Fruit fly (Drosophila melanogaster): Measurements from ENCODE around the gene CecA1.

The CecA1 gene

dm6 chr3R:30258298-30258990 lies 47.8 kb downstream of the CecA1 start:
- TF ChIP-seq dsf (GFP tag; optimal IDR thresholded peaks at IDR 0.05; ENCODE audit: borderline replicate concordance) (peak; percentile 8), foxo (GFP tag; optimal IDR thresholded peaks at IDR 0.05) (peak; percentile 11 to 93), Vsx2 (GFP tag; optimal IDR thresholded peaks at IDR 0.05; ENCODE audit: partially characterized antibody) (no peak), dmrt93B (GFP tag; optimal IDR thresholded peaks at IDR 0.05) (peak; percentile 52), pan (optimal IDR thresholded peaks at IDR 0.05) (no peak), OdsH (GFP tag; optimal IDR thresholded peaks at IDR 0.05) (peak; percentile 84), CG9705 (GFP tag; optimal IDR thresholded peaks at IDR 0.05) (peak; percentile 50), dl (GFP tag; optimal IDR thresholded peaks at IDR 0.05; ENCODE audit: insufficient read depth in 1 of 2, partially characterized antibody in 2 of 2) (no peak), sage (GFP tag; optimal IDR thresholded peaks at IDR 0.05) (peak; percentile 26), sv (GFP tag; optimal IDR thresholded peaks at IDR 0.05) (no peak), GATAd (GFP tag; optimal IDR thresholded peaks at IDR 0.05) (no peak), ey (GFP tag; optimal IDR thresholded peaks at IDR 0.05) (peak; percentile 84), woc (GFP tag; optimal IDR thresholded peaks at IDR 0.05) (peak; percentile 31), Dfd (GFP tag; optimal IDR thresholded peaks at IDR 0.05) (peak; percentile 86), Hr83 (GFP tag; optimal IDR thresholded peaks at IDR 0.05; ENCODE audit: poor library complexity, severe bottlenecking) (no peak), Hnf4 (GFP tag; optimal IDR thresholded peaks at IDR 0.05) (peak; percentile 81), usp (GFP tag; optimal IDR thresholded peaks at IDR 0.05) (no peak), Myc (optimal IDR thresholded peaks at IDR 0.05) (no peak), tai (GFP tag; optimal IDR thresholded peaks at IDR 0.05) (peak; percentile 66), rgr (GFP tag; optimal IDR thresholded peaks at IDR 0.05) (peak; percentile 83), CG32264 (GFP tag; optimal IDR thresholded peaks at IDR 0.05) (peak; percentile 53), Abd-B (GFP tag; optimal IDR thresholded peaks at IDR 0.05) (no peak), h (GFP tag; optimal IDR thresholded peaks at IDR 0.05) (peak; percentile 95), br (GFP tag; optimal IDR thresholded peaks at IDR 0.05) (peak; percentile 80), CrebA (GFP tag; optimal IDR thresholded peaks at IDR 0.05; ENCODE audit: borderline replicate concordance) (peak; percentile 39), psq (GFP tag; optimal IDR thresholded peaks at IDR 0.05) (peak; percentile 29), jim (GFP tag; optimal IDR thresholded peaks at IDR 0.05) (no peak), lola (GFP tag; optimal IDR thresholded peaks at IDR 0.05) (no peak), brk (GFP tag; optimal IDR thresholded peaks at IDR 0.05) (peak; percentile 76), fru (GFP tag; optimal IDR thresholded peaks at IDR 0.05) (peak; percentile 92), Rel (GFP tag; optimal IDR thresholded peaks at IDR 0.05) (peak; percentile 47), Rel (tag; optimal IDR thresholded peaks at IDR 0.05) (no peak), Dif (GFP tag; optimal IDR thresholded peaks at IDR 0.05; ENCODE audit: partially characterized antibody) (no peak), Hr78 (GFP tag; optimal IDR thresholded peaks at IDR 0.05) (no peak), Sp1 (GFP tag; optimal IDR thresholded peaks at IDR 0.05) (peak; percentile 80), N (GFP tag; optimal IDR thresholded peaks at IDR 0.05) (no peak), Jra (GFP tag; optimal IDR thresholded peaks at IDR 0.05) (peak; percentile 46), HLH106 (tag; optimal IDR thresholded peaks at IDR 0.05) (peak; percentile 89)

dm6 chr3R:30258991-30259351 lies 48.3 kb downstream of the CecA1 start:
- peak; percentile 16 for TF ChIP-seq Hr83 (GFP tag; optimal IDR thresholded peaks at IDR 0.05; ENCODE audit: poor library complexity, severe bottlenecking)
- peak; percentile 93 for TF ChIP-seq woc (GFP tag; optimal IDR thresholded peaks at IDR 0.05)
- TF ChIP-seq psq (GFP tag; optimal IDR thresholded peaks at IDR 0.05) = peak; percentile 95
- TF ChIP-seq lola (GFP tag; optimal IDR thresholded peaks at IDR 0.05) = no peak
- TF ChIP-seq Rel (GFP tag; optimal IDR thresholded peaks at IDR 0.05) = peak; percentile 81
- TF ChIP-seq Rel (tag; optimal IDR thresholded peaks at IDR 0.05) = peak; percentile 39
- peak; percentile 72 for TF ChIP-seq CrebA (GFP tag; optimal IDR thresholded peaks at IDR 0.05; ENCODE audit: borderline replicate concordance)
- peak; percentile 70 for TF ChIP-seq tai (GFP tag; optimal IDR thresholded peaks at IDR 0.05)
- peak; percentile 84 to 92 for TF ChIP-seq foxo (GFP tag; optimal IDR thresholded peaks at IDR 0.05)
- TF ChIP-seq Sp1 (GFP tag; optimal IDR thresholded peaks at IDR 0.05) = peak; percentile 92
- peak; percentile 96 for TF ChIP-seq fru (GFP tag; optimal IDR thresholded peaks at IDR 0.05)
- TF ChIP-seq dl (GFP tag; optimal IDR thresholded peaks at IDR 0.05; ENCODE audit: insufficient read depth in 1 of 2, partially characterized antibody in 2 of 2) = no peak
- TF ChIP-seq pan (optimal IDR thresholded peaks at IDR 0.05) = no peak
- TF ChIP-seq br (GFP tag; optimal IDR thresholded peaks at IDR 0.05) = peak; percentile 95
- no peak for TF ChIP-seq dsf (GFP tag; optimal IDR thresholded peaks at IDR 0.05; ENCODE audit: borderline replicate concordance)
- TF ChIP-seq Abd-B (GFP tag; optimal IDR thresholded peaks at IDR 0.05) = no peak
- TF ChIP-seq rgr (GFP tag; optimal IDR thresholded peaks at IDR 0.05) = peak; percentile 90
- no peak for TF ChIP-seq Dfd (GFP tag; optimal IDR thresholded peaks at IDR 0.05)
- TF ChIP-seq Hnf4 (GFP tag; optimal IDR thresholded peaks at IDR 0.05) = peak; percentile 85
- peak; percentile 68 for TF ChIP-seq brk (GFP tag; optimal IDR thresholded peaks at IDR 0.05)
- TF ChIP-seq usp (GFP tag; optimal IDR thresholded peaks at IDR 0.05) = no peak
- no peak for TF ChIP-seq jim (GFP tag; optimal IDR thresholded peaks at IDR 0.05)
- peak; percentile 89 for TF ChIP-seq HLH106 (tag; optimal IDR thresholded peaks at IDR 0.05)
- TF ChIP-seq ey (GFP tag; optimal IDR thresholded peaks at IDR 0.05) = peak; percentile 94
- no peak for TF ChIP-seq GATAd (GFP tag; optimal IDR thresholded peaks at IDR 0.05)
- no peak for TF ChIP-seq sv (GFP tag; optimal IDR thresholded peaks at IDR 0.05)
- TF ChIP-seq h (GFP tag; optimal IDR thresholded peaks at IDR 0.05) = peak; percentile 95
- TF ChIP-seq Vsx2 (GFP tag; optimal IDR thresholded peaks at IDR 0.05; ENCODE audit: partially characterized antibody) = no peak
- peak; percentile 92 for TF ChIP-seq CG32264 (GFP tag; optimal IDR thresholded peaks at IDR 0.05)
- TF ChIP-seq Myc (optimal IDR thresholded peaks at IDR 0.05) = no peak
- TF ChIP-seq sage (GFP tag; optimal IDR thresholded peaks at IDR 0.05) = peak; percentile 87
- TF ChIP-seq Jra (GFP tag; optimal IDR thresholded peaks at IDR 0.05) = peak; percentile 43
- no peak for TF ChIP-seq N (GFP tag; optimal IDR thresholded peaks at IDR 0.05)
- peak; percentile 34 for TF ChIP-seq Mio (GFP tag; optimal IDR thresholded peaks at IDR 0.05)
- no peak for TF ChIP-seq Hr78 (GFP tag; optimal IDR thresholded peaks at IDR 0.05)
- peak; percentile 81 for TF ChIP-seq dmrt93B (GFP tag; optimal IDR thresholded peaks at IDR 0.05)
- peak; percentile 55 for TF ChIP-seq CG9705 (GFP tag; optimal IDR thresholded peaks at IDR 0.05)
- no peak for TF ChIP-seq Dif (GFP tag; optimal IDR thresholded peaks at IDR 0.05; ENCODE audit: partially characterized antibody)
- TF ChIP-seq OdsH (GFP tag; optimal IDR thresholded peaks at IDR 0.05) = peak; percentile 92
